Worm (Caenorhabditis elegans) whole organism, L2 larva: ENCODE measurements around the gene C10A4.1.

Source experiments
- aly-2 ChIP-seq: fragments of 150-350 bp; optimal IDR thresholded peaks from 2 replicates; lab custom pipeline; 2014; ENCODE audit warnings: missing biosample characterization, missing genetic modification characterization
- ama-1 ChIP-seq: fragments of 150-350 bp; optimal IDR thresholded peaks from 2 replicates; lab custom pipeline; 2018; ENCODE audit warnings: inconsistent platforms
- blmp-1 ChIP-seq: sonication (generic microtip); optimal IDR thresholded peaks from 2 replicates; lab custom pipeline; 2017; ENCODE audit warnings: missing genetic modification characterization, mild to moderate bottlenecking, missing compliant biosample characterization, antibody characterized with exemption, moderate library complexity; ENCODE audit not compliant: insufficient read depth
- gmeb-1 ChIP-seq: fragments of 150-350 bp; optimal IDR thresholded peaks from 2 replicates; lab custom pipeline; 2014; ENCODE audit warnings: missing biosample characterization, missing genetic modification characterization
- nhr-10 ChIP-seq: sonication (generic microtip); optimal IDR thresholded peaks from 2 replicates; lab custom pipeline; 2017; ENCODE audit warnings: missing biosample characterization, missing genetic modification characterization
- nhr-12 ChIP-seq: fragments of 150-350 bp; optimal IDR thresholded peaks from 2 replicates; lab custom pipeline; 2014; ENCODE audit warnings: missing biosample characterization, missing genetic modification characterization
- nhr-23 ChIP-seq: fragments of 150-350 bp; optimal IDR thresholded peaks from 2 replicates; lab custom pipeline; 2014; ENCODE audit warnings: missing biosample characterization, missing genetic modification reagents, missing genetic modification characterization
- skn-1 ChIP-seq: sonication (generic microtip); optimal IDR thresholded peaks from 2 replicates; lab custom pipeline; 2017; ENCODE audit warnings: missing biosample characterization, missing genetic modification characterization
- unc-62 ChIP-seq: fragments of 150-350 bp; optimal IDR thresholded peaks from 2 replicates; lab custom pipeline; 2014; ENCODE audit warnings: missing biosample characterization, missing genetic modification reagents, missing genetic modification characterization

DNA sequence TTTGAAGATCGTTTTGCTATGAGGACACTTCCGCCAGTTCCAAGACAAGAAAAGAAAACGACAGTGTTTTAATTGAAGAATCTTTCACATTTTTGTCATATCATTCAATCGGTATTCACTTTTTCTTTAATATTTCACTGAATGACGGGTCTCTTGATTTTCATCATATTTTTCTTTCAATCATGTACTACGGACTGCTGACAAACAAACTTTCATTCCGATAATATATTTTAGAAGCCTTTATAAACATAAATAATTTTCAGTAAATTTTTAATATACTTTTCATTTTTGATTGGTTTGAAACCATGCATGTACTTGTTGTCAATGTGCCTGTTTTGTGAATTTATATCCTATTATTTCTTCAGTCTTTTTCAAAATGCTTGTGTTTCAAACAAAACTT is 17.1 kb downstream of the C10A4.1 start, which contains the start of gene clc-5:
- no peak for TF ChIP-seq aly-2
- no peak for TF ChIP-seq ama-1 (lab: Kevin White, UChicago)
- no peak for TF ChIP-seq gmeb-1 (tag; lab: Kevin White, UChicago)
- no peak for TF ChIP-seq unc-62 (GFP tag; lab: Kevin White, UChicago)
- TF ChIP-seq nhr-10 (tag; lab: Kevin White, UChicago): no peak
- no peak for TF ChIP-seq nhr-23 (tag; lab: Kevin White, UChicago)
- no peak for TF ChIP-seq skn-1
- TF ChIP-seq nhr-12 (tag; lab: Kevin White, UChicago): no peak
- no peak for TF ChIP-seq blmp-1 (tag; lab: Kevin White, UChicago)
